Worm (Caenorhabditis elegans): Measurements from ENCODE around the gene sre-12.

ce11 chrV:7007307-7007706 lies 28.4 kb upstream of the sre-12 start, which contains the start of gene drd-10:
- TF ChIP-seq madf-6 (GFP tag; IDR thresholded peaks at IDR 0.05), result no peak
- no peak for TF ChIP-seq ama-1 (optimal IDR thresholded peaks at IDR 0.05)
- no peak for TF ChIP-seq ama-1 (GFP tag; optimal IDR thresholded peaks at IDR 0.05)
- TF ChIP-seq nhr-90 (tag; optimal IDR thresholded peaks at IDR 0.05), result no peak
- no peak for TF ChIP-seq lsl-1 (GFP tag; optimal IDR thresholded peaks at IDR 0.05)
- TF ChIP-seq unc-130 (GFP tag; optimal IDR thresholded peaks at IDR 0.05), result no peak
- no peak for TF ChIP-seq snpc-4 (GFP tag; optimal IDR thresholded peaks at IDR 0.05)
- TF ChIP-seq snpc-4 (tag; optimal IDR thresholded peaks at IDR 0.05), result no peak
- no peak for TF ChIP-seq egl-18 (GFP tag; IDR thresholded peaks at IDR 0.05)
- TF ChIP-seq bed-1 (GFP tag; IDR thresholded peaks at IDR 0.05), result no peak
- TF ChIP-seq hlh-12 (tag; optimal IDR thresholded peaks at IDR 0.05), result no peak
- TF ChIP-seq F55B11.4 (tag; optimal IDR thresholded peaks at IDR 0.05; ENCODE audit: borderline replicate concordance, insufficient read depth), result no peak
- no peak for TF ChIP-seq let-607 (tag; optimal IDR thresholded peaks at IDR 0.05)
- TF ChIP-seq C06A6.2 (GFP tag; conservative IDR thresholded peaks at IDR 0.05), result no peak
- TF ChIP-seq ets-4 (GFP tag; optimal IDR thresholded peaks at IDR 0.05), result no peak
- TF ChIP-seq mxl-1 (tag; optimal IDR thresholded peaks at IDR 0.05), result no peak
